Fruit fly (Drosophila melanogaster): ENCODE data around the gene Try29F.

DNA sequence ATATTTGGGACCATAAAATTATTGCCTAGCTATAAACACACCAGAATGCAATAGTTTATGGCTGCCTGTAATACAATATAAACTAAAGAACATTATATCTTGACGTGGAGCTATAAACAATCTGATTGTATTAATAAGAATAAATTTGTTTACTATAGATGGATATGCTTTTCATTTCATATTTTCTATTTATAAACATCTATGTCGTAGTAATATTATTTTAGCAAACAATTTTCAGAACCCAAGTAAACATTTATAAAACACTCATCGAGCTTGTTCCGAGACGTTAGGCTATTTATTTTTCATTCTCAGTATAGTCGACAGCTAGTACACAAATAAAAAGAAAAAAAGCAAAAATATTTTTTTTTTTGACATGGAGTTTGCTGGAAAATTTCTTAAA is 18.0 kb upstream of the Try29F start, which contains the start of gene CG18662:
- TF ChIP-seq OdsH (GFP tag; optimal IDR thresholded peaks at IDR 0.05): no peak
- no peak for TF ChIP-seq Hr38 (GFP tag; optimal IDR thresholded peaks at IDR 0.05)
- TF ChIP-seq CG11762 (GFP tag; optimal IDR thresholded peaks at IDR 0.05; ENCODE audit: insufficient read depth): no peak
